Fruit fly (Drosophila melanogaster) whole organism, embryonic: Measurements from ENCODE around the gene Osi20.

Experiments
- Asciz ChIP-seq: fragments of 200-800 bp; sonication (Bioruptor generic); optimal IDR thresholded peaks from 2 replicates; lab custom pipeline; 2017; ENCODE audit warnings: missing biosample characterization, mild to moderate bottlenecking, missing genetic modification characterization, missing genetic modification reagents
- Blimp-1 ChIP-seq: fragments of 200-800 bp; sonication (Bioruptor generic); optimal IDR thresholded peaks from 3 replicates; lab custom pipeline; 2018; ENCODE audit warnings: missing biosample characterization, missing genetic modification characterization, mild to moderate bottlenecking, moderate library complexity, missing genetic modification reagents
- CG11504 ChIP-seq: fragments of 200-800 bp; sonication (Bioruptor generic); optimal IDR thresholded peaks from 3 replicates; lab custom pipeline; 2019; ENCODE audit warnings: missing biosample characterization, mild to moderate bottlenecking, missing genetic modification characterization, moderate library complexity
- CG11560 ChIP-seq: fragments of 200-800 bp; sonication (Bioruptor generic); IDR thresholded peaks from 3 replicates; pipeline ENCODE4 v1.3.6; 2022; ENCODE audit warnings: missing biosample characterization, missing genetic modification characterization
- CG12155 ChIP-seq: fragments of 200-800 bp; sonication (Bioruptor generic); optimal IDR thresholded peaks from 3 replicates; lab custom pipeline; 2016; ENCODE audit warnings: missing biosample characterization, missing genetic modification characterization
- CG12744 ChIP-seq: fragments of 200-800 bp; sonication (Bioruptor generic); optimal IDR thresholded peaks from 2 replicates; lab custom pipeline; 2016; ENCODE audit warnings: missing biosample characterization, missing genetic modification characterization
- CG12942 ChIP-seq: fragments of 200-800 bp; sonication (Bioruptor generic); optimal IDR thresholded peaks from 3 replicates; lab custom pipeline; 2016; ENCODE audit warnings: missing biosample characterization, missing genetic modification characterization
- CG1647 ChIP-seq: fragments of 200-800 bp; sonication (Bioruptor generic); optimal IDR thresholded peaks from 3 replicates; lab custom pipeline; 2016; ENCODE audit warnings: missing biosample characterization, missing genetic modification characterization
- CG16815 ChIP-seq: fragments of 200-800 bp; sonication (Bioruptor generic); optimal IDR thresholded peaks from 3 replicates; lab custom pipeline; 2017; ENCODE audit warnings: missing biosample characterization, mild to moderate bottlenecking, missing genetic modification characterization
- CG18011 ChIP-seq: fragments of 200-800 bp; sonication (Bioruptor generic); optimal IDR thresholded peaks from 2 replicates; lab custom pipeline; 2017; ENCODE audit warnings: missing biosample characterization, missing genetic modification characterization, mild to moderate bottlenecking, moderate library complexity, missing genotype
- CG2712 ChIP-seq: fragments of 200-800 bp; optimal IDR thresholded peaks from 3 replicates; lab custom pipeline; 2019; ENCODE audit warnings: missing biosample characterization, mild to moderate bottlenecking, missing genetic modification characterization, moderate library complexity
- CG33557 ChIP-seq: fragments of 200-800 bp; sonication (Bioruptor generic); optimal IDR thresholded peaks from 2 replicates; lab custom pipeline; 2019; ENCODE audit warnings: missing biosample characterization, mild to moderate bottlenecking, missing genetic modification characterization, moderate library complexity
- CG3838 ChIP-seq: fragments of 200-800 bp; sonication (Bioruptor generic); optimal IDR thresholded peaks from 3 replicates; lab custom pipeline; 2016; ENCODE audit warnings: missing biosample characterization, missing genetic modification characterization
- CG4820 ChIP-seq: fragments of 200-800 bp; sonication (Bioruptor generic); optimal IDR thresholded peaks from 3 replicates; lab custom pipeline; 2016; ENCODE audit warnings: missing biosample characterization, missing genetic modification characterization
- CG8089 ChIP-seq: fragments of 200-800 bp; sonication (Bioruptor generic); optimal IDR thresholded peaks from 3 replicates; lab custom pipeline; 2016; ENCODE audit warnings: missing biosample characterization, missing genetic modification characterization
- CG9797 ChIP-seq: fragments of 200-800 bp; sonication (Bioruptor generic); optimal IDR thresholded peaks from 3 replicates; lab custom pipeline; 2018; ENCODE audit warnings: missing biosample characterization, mild to moderate bottlenecking, missing genetic modification characterization
- Dad ChIP-seq: fragments of 200-800 bp; sonication (Bioruptor generic); optimal IDR thresholded peaks from 3 replicates; lab custom pipeline; 2016; ENCODE audit warnings: missing biosample characterization, missing genetic modification characterization
- Hmx ChIP-seq: fragments of 200-800 bp; sonication (Bioruptor generic); optimal IDR thresholded peaks from 2 replicates; lab custom pipeline; 2016; ENCODE audit warnings: missing biosample characterization, missing genetic modification characterization
- Hr3 ChIP-seq: fragments of 200-800 bp; sonication (Bioruptor generic); optimal IDR thresholded peaks from 3 replicates; lab custom pipeline; 2016; ENCODE audit warnings: missing biosample characterization, missing genetic modification characterization
- Hr39 ChIP-seq: fragments of >200 bp; optimal IDR thresholded peaks from 2 replicates; lab custom pipeline; 2017
- Lim3 ChIP-seq: fragments of 200-800 bp; sonication (Bioruptor generic); IDR thresholded peaks from 2 replicates; pipeline ENCODE4 v1.3.6; 2022; ENCODE audit warnings: missing biosample characterization, missing genetic modification characterization
- Lpt ChIP-seq: fragments of >200 bp; optimal IDR thresholded peaks from 2 replicates; lab custom pipeline; 2018; ENCODE audit warnings: missing biosample characterization, missing genetic modification characterization
- Sox102F ChIP-seq: fragments of 200-800 bp; sonication (Bioruptor generic); optimal IDR thresholded peaks from 2 replicates; lab custom pipeline; 2018; ENCODE audit warnings: missing biosample characterization, mild to moderate bottlenecking, missing genetic modification characterization, moderate library complexity
- Tbp ChIP-seq: fragments of >200 bp; optimal IDR thresholded peaks from 2 replicates; lab custom pipeline; 2018; ENCODE audit warnings: missing biosample characterization, missing genetic modification characterization
- Trl ChIP-seq, 3 experiments: fragments of >200 bp in 2 of 3; fragments of 200-800 bp in 1 of 3; sonication (Bioruptor generic) in 1 of 3; optimal IDR thresholded peaks; 2 replicates in 1 of 3; 3 replicates in 2 of 3; lab custom pipeline; 2016 to 2017; ENCODE audit warnings: missing biosample characterization in 1 of 3, missing genetic modification characterization in 1 of 3
- abd-A ChIP-seq: fragments of 200-800 bp; sonication (Bioruptor generic); optimal IDR thresholded peaks from 3 replicates; lab custom pipeline; 2019; ENCODE audit warnings: missing biosample characterization, mild to moderate bottlenecking, missing genetic modification characterization, moderate library complexity
- ac ChIP-seq: fragments of 200-800 bp; sonication (Bioruptor generic); optimal IDR thresholded peaks from 3 replicates; lab custom pipeline; 2017; ENCODE audit warnings: missing biosample characterization, mild to moderate bottlenecking, missing genetic modification characterization
- al ChIP-seq: fragments of 200-800 bp; sonication (Bioruptor generic); IDR thresholded peaks from 2 replicates; pipeline ENCODE4 v1.3.6; 2022; ENCODE audit warnings: missing biosample characterization, missing genetic modification characterization
- crc ChIP-seq: fragments of 200-800 bp; sonication (Bioruptor generic); optimal IDR thresholded peaks from 2 replicates; lab custom pipeline; 2016; ENCODE audit warnings: missing biosample characterization, missing genetic modification characterization
- crol ChIP-seq: fragments of 200-800 bp; sonication (Bioruptor generic); IDR thresholded peaks from 2 replicates; pipeline ENCODE4 v1.3.6; 2022; ENCODE audit warnings: missing biosample characterization, missing genetic modification characterization
- fd102C ChIP-seq: fragments of 200-800 bp; sonication (Bioruptor generic); optimal IDR thresholded peaks from 2 replicates; lab custom pipeline; 2018; ENCODE audit warnings: missing biosample characterization, mild to moderate bottlenecking, missing genetic modification characterization, moderate library complexity
- gcm2 ChIP-seq: fragments of 200-800 bp; sonication (Bioruptor generic); optimal IDR thresholded peaks from 2 replicates; lab custom pipeline; 2016; ENCODE audit warnings: missing biosample characterization, missing genetic modification characterization
- grn ChIP-seq: fragments of 200-800 bp; sonication (Bioruptor generic); optimal IDR thresholded peaks from 3 replicates; lab custom pipeline; 2017; ENCODE audit warnings: missing biosample characterization, missing genetic modification characterization
- gsb-n ChIP-seq: fragments of 200-800 bp; sonication (Bioruptor generic); optimal IDR thresholded peaks from 3 replicates; lab custom pipeline; 2018; ENCODE audit warnings: missing biosample characterization, mild to moderate bottlenecking, missing genetic modification characterization
- hth ChIP-seq: fragments of >200 bp; optimal IDR thresholded peaks from 2 replicates; lab custom pipeline; 2017; ENCODE audit warnings: inconsistent platforms
- kni ChIP-seq: fragments of 200-800 bp; sonication (Bioruptor generic); optimal IDR thresholded peaks from 3 replicates; lab custom pipeline; 2017; ENCODE audit warnings: mild to moderate bottlenecking, missing biosample characterization, missing genetic modification reagents, missing genetic modification characterization
- lbe ChIP-seq: fragments of 200-800 bp; sonication (Bioruptor generic); optimal IDR thresholded peaks from 2 replicates; lab custom pipeline; 2016; ENCODE audit warnings: missing biosample characterization, mild to moderate bottlenecking, missing genetic modification characterization
- lmd ChIP-seq: fragments of 200-800 bp; sonication (Bioruptor generic); IDR thresholded peaks from 2 replicates; pipeline ENCODE4 v1.3.6; 2022; ENCODE audit warnings: missing biosample characterization, missing genetic modification characterization
- mld ChIP-seq: fragments of 200-800 bp; sonication (Bioruptor generic); IDR thresholded peaks from 3 replicates; pipeline ENCODE4 v1.3.6; 2022; ENCODE audit warnings: missing biosample characterization, missing genetic modification characterization; ENCODE audit not compliant: partially characterized antibody
- pita ChIP-seq: fragments of 200-800 bp; sonication (Bioruptor generic); optimal IDR thresholded peaks from 2 replicates; lab custom pipeline; 2017; ENCODE audit warnings: missing biosample characterization, mild to moderate bottlenecking, missing genetic modification characterization
- prd ChIP-seq, 3 experiments: fragments of >200 bp in 2 of 3; fragments of 200-800 bp in 1 of 3; sonication (Bioruptor generic) in 1 of 3; optimal IDR thresholded peaks in 2 of 3; IDR thresholded peaks in 1 of 3; 2 replicates in 2 of 3; 3 replicates in 1 of 3; pipeline versions ENCODE4 v1.3.6 to Lab custom; 2017 to 2022; ENCODE audit warnings: missing biosample characterization in 1 of 3, missing genetic modification characterization in 1 of 3
- psq ChIP-seq: fragments of 200-800 bp; sonication (Bioruptor generic); optimal IDR thresholded peaks from 2 replicates; lab custom pipeline; 2017; ENCODE audit warnings: missing biosample characterization, missing genetic modification characterization
- row ChIP-seq: fragments of 200-800 bp; sonication (Bioruptor generic); IDR thresholded peaks from 3 replicates; pipeline ENCODE4 v1.3.6; 2022; ENCODE audit warnings: missing biosample characterization, missing genetic modification characterization
- salm ChIP-seq: fragments of 200-800 bp; sonication (Bioruptor generic); optimal IDR thresholded peaks from 2 replicates; lab custom pipeline; 2018; ENCODE audit warnings: missing biosample characterization, mild to moderate bottlenecking, missing genetic modification characterization
- sd ChIP-seq: fragments of 200-800 bp; sonication (Bioruptor generic); optimal IDR thresholded peaks from 3 replicates; lab custom pipeline; 2018; ENCODE audit warnings: missing biosample characterization, mild to moderate bottlenecking, missing genetic modification characterization, moderate library complexity
- sima ChIP-seq: fragments of 200-800 bp; sonication (Bioruptor generic); optimal IDR thresholded peaks from 2 replicates; lab custom pipeline; 2016; ENCODE audit warnings: missing biosample characterization, missing genetic modification characterization
- tap ChIP-seq: fragments of 200-800 bp; optimal IDR thresholded peaks from 3 replicates; lab custom pipeline; 2019; ENCODE audit warnings: missing biosample characterization, mild to moderate bottlenecking, missing genetic modification characterization, moderate library complexity
- tup ChIP-seq: fragments of 200-800 bp; sonication (Bioruptor generic); optimal IDR thresholded peaks from 2 replicates; lab custom pipeline; 2016; ENCODE audit warnings: missing biosample characterization, mild to moderate bottlenecking, missing genetic modification characterization, moderate library complexity
- wek ChIP-seq: fragments of 200-800 bp; sonication (Bioruptor generic); optimal IDR thresholded peaks from 3 replicates; lab custom pipeline; 2018; ENCODE audit warnings: missing biosample characterization, mild to moderate bottlenecking, missing genetic modification characterization, moderate library complexity
- yki ChIP-seq: fragments of >200 bp; optimal IDR thresholded peaks from 3 replicates; lab custom pipeline; 2018
- zen ChIP-seq: fragments of 200-800 bp; sonication (Bioruptor generic); optimal IDR thresholded peaks from 3 replicates; lab custom pipeline; 2018; ENCODE audit warnings: missing biosample characterization, mild to moderate bottlenecking, missing genetic modification characterization, moderate library complexity

Gene Osi20

dm6 chr3R:6291437-6291836, 48.5 kb upstream of the Osi20 start, which contains the start of gene Osi13:
Gene Osi13 (plus strand): TSS chr3R:6291737.
- TF ChIP-seq CG8089 (GFP tag; lab: Kevin White, UChicago) = no peak
- peak in 1 of 2 experiments; percentile 3 for TF ChIP-seq prd (optimal IDR thresholded peaks at IDR 0.05; lab: Kevin White, UChicago)
- TF ChIP-seq prd (GFP tag; IDR thresholded peaks at IDR 0.05; lab: Robert Waterston, UW) = no peak

- TF ChIP-seq sd (tag; lab: Kevin White, UChicago) (peak; percentile 44), Trl (optimal IDR thresholded peaks at IDR 0.05; lab: Kevin White, UChicago) (no peak), Trl (GFP tag; optimal IDR thresholded peaks at IDR 0.05; lab: Kevin White, UChicago) (no peak), CG18011 (GFP tag; lab: Kevin White, UChicago) (no peak), Blimp-1 (GFP tag; lab: Kevin White, UChicago) (peak; percentile 86), CG2712 (tag; lab: Kevin White, UChicago) (no peak), Hr39 (lab: Kevin White, UChicago) (no peak), CG4820 (no peak), Dad (GFP tag; lab: Kevin White, UChicago) (no peak), lbe (GFP tag; lab: Kevin White, UChicago) (no peak), Hmx (GFP tag; lab: Kevin White, UChicago) (no peak), pita (no peak), Tbp (no peak), salm (tag; lab: Kevin White, UChicago) (no peak), mld (GFP tag; lab: Robert Waterston, UW) (no peak), kni (GFP tag; lab: Kevin White, UChicago) (peak; percentile 57), CG11504 (tag; lab: Kevin White, UChicago) (no peak), tap (no peak), zen (tag; lab: Kevin White, UChicago) (no peak), crol (GFP tag; lab: Robert Waterston, UW) (peak; percentile 57; the same call in 1 of the 2 replicates), CG11560 (tag; lab: Robert Waterston, UW) (0 out of 3 replicates have a peak, but pooled peaks have one; percentile 7), row (GFP tag; lab: Robert Waterston, UW) (no peak), grn (peak; percentile 74), wek (GFP tag; lab: Kevin White, UChicago) (no peak), lmd (GFP tag; lab: Robert Waterston, UW) (no peak), CG33557 (no peak), CG12744 (GFP tag; lab: Kevin White, UChicago) (no peak), crc (no peak), yki (lab: Kevin White, UChicago) (no peak), tup (GFP tag; lab: Kevin White, UChicago) (no peak), ac (no peak), CG12942 (no peak), CG3838 (GFP tag; lab: Kevin White, UChicago) (no peak), CG16815 (GFP tag; lab: Kevin White, UChicago) (no peak), CG1647 (no peak), psq (GFP tag; lab: Kevin White, UChicago) (no peak), Hr3 (GFP tag; lab: Kevin White, UChicago) (no peak)
Observed at dm6 chr3R:6294046-6294445, 45.8 kb upstream of the Osi20 start.

- no peak for TF ChIP-seq gsb-n (tag; lab: Kevin White, UChicago)
- TF ChIP-seq CG9797 = no peak
- no peak for TF ChIP-seq tap
- no peak for TF ChIP-seq hth (lab: Kevin White, UChicago)
- no peak for TF ChIP-seq ac
- no peak for TF ChIP-seq gcm2
- no peak for TF ChIP-seq sima (GFP tag; lab: Kevin White, UChicago)
- TF ChIP-seq abd-A = peak; percentile 16
- no peak for TF ChIP-seq Lim3 (GFP tag; lab: Robert Waterston, UW)
- no peak for TF ChIP-seq CG12155 (GFP tag; lab: Kevin White, UChicago)
- TF ChIP-seq Blimp-1 (GFP tag; lab: Kevin White, UChicago) = peak; percentile 82
- no peak for TF ChIP-seq Asciz (GFP tag; lab: Kevin White, UChicago)
- TF ChIP-seq al (GFP tag; lab: Robert Waterston, UW) = no peak
- TF ChIP-seq Sox102F (GFP tag; lab: Kevin White, UChicago) = peak; percentile 0
- no peak for TF ChIP-seq Lpt
- no peak for TF ChIP-seq fd102C
Observed at dm6 chr3R:6297164-6297563, 42.7 kb upstream of the Osi20 start.
